Worm (Caenorhabditis elegans): ENCODE measurements around the gene mig-2.

The mig-2 gene

DNA sequence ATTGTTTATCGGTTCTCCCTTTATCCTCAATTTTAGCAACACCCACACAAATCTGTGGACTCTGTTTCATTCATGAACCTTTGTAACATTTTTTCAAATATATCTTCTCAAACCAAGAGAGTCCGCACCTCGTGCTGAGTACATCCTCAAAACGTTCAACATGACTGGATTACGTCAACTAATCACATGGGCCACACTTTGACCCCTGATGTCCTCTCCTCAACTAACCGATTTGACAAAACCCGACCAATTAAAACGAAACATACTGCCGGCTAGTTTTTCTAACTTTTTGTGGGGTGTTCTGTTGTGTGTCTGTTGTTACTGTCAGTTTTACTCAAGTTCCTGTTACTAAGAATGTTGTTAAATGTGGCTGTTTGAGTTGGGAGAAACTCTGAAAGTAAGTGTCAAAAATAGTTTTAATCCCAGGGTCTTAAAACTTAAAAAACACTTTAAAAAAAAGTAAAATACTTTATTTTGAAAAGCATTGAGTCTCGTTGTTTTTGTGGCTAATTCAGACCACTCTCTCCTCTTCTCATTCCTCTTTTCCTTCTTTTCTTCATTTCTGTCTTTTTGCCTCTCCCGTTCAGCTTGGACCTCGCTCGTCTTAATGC is 7.2 kb downstream of the mig-2 start:
- no peak for TF ChIP-seq F16B12.6 (tag; optimal IDR thresholded peaks at IDR 0.05)
- TF ChIP-seq fkh-10 (GFP tag; optimal IDR thresholded peaks at IDR 0.05) = no peak
- TF ChIP-seq C04F5.9 (tag; optimal IDR thresholded peaks at IDR 0.05) = no peak
- TF ChIP-seq ces-1 (GFP tag; optimal IDR thresholded peaks at IDR 0.05) = no peak
- no peak for TF ChIP-seq egl-27 (tag; optimal IDR thresholded peaks at IDR 0.05)
- no peak for TF ChIP-seq skn-1 (tag; optimal IDR thresholded peaks at IDR 0.05)
- TF ChIP-seq dsc-1 (tag; optimal IDR thresholded peaks at IDR 0.05) = no peak
- no peak for TF ChIP-seq unc-30 (tag; optimal IDR thresholded peaks at IDR 0.05)
- no peak for TF ChIP-seq Y116A8C.19 (tag; optimal IDR thresholded peaks at IDR 0.05; ENCODE audit: borderline replicate concordance)
- peak; percentile 0 for TF ChIP-seq vab-15 (tag; optimal IDR thresholded peaks at IDR 0.05)
- no peak for TF ChIP-seq unc-62 (GFP tag; optimal IDR thresholded peaks at IDR 0.05)
- TF ChIP-seq fkh-8 (tag; optimal IDR thresholded peaks at IDR 0.05) = no peak
- TF ChIP-seq efl-3 (GFP tag; optimal IDR thresholded peaks at IDR 0.05) = no peak
- no peak for TF ChIP-seq zip-4 (GFP tag; optimal IDR thresholded peaks at IDR 0.05)
- TF ChIP-seq lin-15B (tag; optimal IDR thresholded peaks at IDR 0.05) = no peak
- no peak for TF ChIP-seq ceh-63 (GFP tag; optimal IDR thresholded peaks at IDR 0.05)
- TF ChIP-seq ztf-11 (tag; optimal IDR thresholded peaks at IDR 0.05) = no peak
- TF ChIP-seq mef-2 (tag; optimal IDR thresholded peaks at IDR 0.05) = no peak
- peak in 1 of 2 experiments; percentile 21 for TF ChIP-seq mdl-1 (tag; optimal IDR thresholded peaks at IDR 0.05)
- no peak for TF ChIP-seq efl-1 (optimal IDR thresholded peaks at IDR 0.05)
- TF ChIP-seq efl-1 (GFP tag; optimal IDR thresholded peaks at IDR 0.05 in 1 of 2) = peak in 1 of 2 experiments; percentile 80
- TF ChIP-seq irx-1 (tag; optimal IDR thresholded peaks at IDR 0.05) = no peak
- TF ChIP-seq C34B4.2 (tag; optimal IDR thresholded peaks at IDR 0.05) = no peak
- no peak for TF ChIP-seq ceh-88 (GFP tag; IDR thresholded peaks at IDR 0.05)
- TF ChIP-seq rnt-1 (tag; optimal IDR thresholded peaks at IDR 0.05) = no peak
- no peak for TF ChIP-seq ceh-8 (GFP tag; optimal IDR thresholded peaks at IDR 0.05)
- TF ChIP-seq elt-3 (tag; optimal IDR thresholded peaks at IDR 0.05) = no peak
- TF ChIP-seq ets-5 (GFP tag; IDR thresholded peaks at IDR 0.05) = no peak
- TF ChIP-seq grh-1 (GFP tag; IDR thresholded peaks at IDR 0.05) = no peak
- TF ChIP-seq sup-37 (GFP tag; optimal IDR thresholded peaks at IDR 0.05) = no peak
- TF ChIP-seq lsy-2 (tag; optimal IDR thresholded peaks at IDR 0.05) = no peak
- TF ChIP-seq lin-14 (GFP tag; optimal IDR thresholded peaks at IDR 0.05) = peak; percentile 14
- TF ChIP-seq lir-3 (tag; optimal IDR thresholded peaks at IDR 0.05; ENCODE audit: poor library complexity) = no peak
- no peak for TF ChIP-seq xbp-1 (tag; optimal IDR thresholded peaks at IDR 0.05)
- peak; percentile 62 for TF ChIP-seq nhr-85 (tag)
- TF ChIP-seq nhr-84 (tag; optimal IDR thresholded peaks at IDR 0.05) = no peak

DNA sequence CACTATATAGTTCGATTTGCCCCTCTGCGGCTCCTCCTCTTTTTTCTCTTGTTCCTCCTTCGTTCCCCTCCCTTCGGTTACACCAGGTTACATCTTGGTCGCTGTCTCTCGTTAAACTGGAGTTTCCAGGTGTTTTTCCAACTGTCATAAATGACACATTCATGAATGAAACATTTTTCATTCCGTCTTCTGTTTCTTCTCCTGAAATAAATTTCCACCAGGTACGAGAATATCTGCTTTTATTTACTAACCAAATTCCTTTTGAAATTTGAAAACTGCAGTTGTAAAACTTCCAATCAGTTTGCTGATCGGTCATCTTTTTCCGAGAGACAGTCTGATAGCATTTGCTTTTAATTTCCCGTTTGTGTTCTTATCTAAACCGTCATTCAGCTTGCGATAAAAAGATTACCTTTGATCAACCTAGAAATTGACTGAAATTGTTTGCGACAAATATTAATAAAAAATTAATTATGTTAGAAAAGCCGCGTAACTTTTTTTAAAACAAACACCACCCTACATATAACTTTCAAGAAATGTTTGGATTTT is 7.9 kb downstream of the mig-2 start, which contains the start of gene C35C5.10:
C35C5.10 (plus strand) TSS at position 51 of the 546 bp plus-strand sequence.
- TF ChIP-seq pqm-1 (tag; optimal IDR thresholded peaks at IDR 0.05) (peak; percentile 32), F16B12.6 (tag; optimal IDR thresholded peaks at IDR 0.05) (no peak), elt-2 (tag; optimal IDR thresholded peaks at IDR 0.05) (peak; percentile 70)

DNA sequence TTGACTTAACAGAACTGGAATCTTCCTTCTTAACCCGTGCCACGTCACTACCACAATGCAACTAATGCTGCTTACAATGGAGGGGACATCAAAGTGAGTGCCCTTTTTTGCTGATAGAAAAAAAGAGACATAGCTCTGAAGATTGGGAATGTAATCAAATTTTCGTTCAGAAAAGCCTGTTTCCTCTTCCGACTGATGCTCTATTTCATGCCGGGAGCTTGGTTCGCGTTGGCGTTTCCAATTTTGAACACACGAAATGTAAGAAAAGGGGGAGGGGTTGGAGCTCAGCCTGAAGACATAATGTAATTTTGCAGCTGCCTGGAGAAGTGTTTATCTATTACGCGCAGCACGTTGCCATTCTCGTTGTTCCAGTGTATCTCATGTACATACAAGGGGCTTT is 9.7 kb downstream of the mig-2 start:
- TF ChIP-seq lin-14 (GFP tag; optimal IDR thresholded peaks at IDR 0.05) (peak; percentile 64), efl-1 (optimal IDR thresholded peaks at IDR 0.05) (no peak), efl-1 (GFP tag; optimal IDR thresholded peaks at IDR 0.05 in 1 of 2) (peak in 1 of 2 experiments; percentile 76), efl-3 (GFP tag; optimal IDR thresholded peaks at IDR 0.05) (no peak), fkh-10 (GFP tag; optimal IDR thresholded peaks at IDR 0.05) (peak; percentile 87), ces-1 (GFP tag; optimal IDR thresholded peaks at IDR 0.05) (peak; percentile 60)

All from whole organism, L1 larva.